Fruit fly (Drosophila melanogaster) whole organism, embryonic: ENCODE data around the gene CG14352.

Experiments
- Abd-B ChIP-seq: fragments of 200-800 bp; sonication (Bioruptor generic); optimal IDR thresholded peaks from 2 replicates; lab custom pipeline; 2018; ENCODE audit warnings: missing biosample characterization, mild to moderate bottlenecking, missing genetic modification characterization, moderate library complexity
- Antp ChIP-seq: fragments of 200-800 bp; sonication (Bioruptor generic); optimal IDR thresholded peaks from 3 replicates; lab custom pipeline; 2016; ENCODE audit warnings: missing biosample characterization, missing genetic modification characterization
- Atf-2 ChIP-seq: fragments of 200-800 bp; sonication (Bioruptor generic); optimal IDR thresholded peaks from 2 replicates; lab custom pipeline; 2016; ENCODE audit warnings: missing biosample characterization, missing genetic modification characterization
- Awh ChIP-seq: fragments of 200-800 bp; sonication (Bioruptor generic); IDR thresholded peaks from 2 replicates; pipeline ENCODE4, ENCODE4 v1.3.6; 2022; ENCODE audit warnings: missing biosample characterization, missing genetic modification characterization
- Bgb ChIP-seq: fragments of 200-800 bp; sonication (Bioruptor generic); IDR thresholded peaks from 2 replicates; pipeline ENCODE4 v1.3.6; 2022; ENCODE audit warnings: missing biosample characterization, missing genetic modification characterization; ENCODE audit not compliant: partially characterized antibody
- C15 ChIP-seq: fragments of 200-800 bp; sonication (Bioruptor generic); IDR thresholded peaks from 3 replicates; pipeline ENCODE4 v1.3.6; 2022; ENCODE audit warnings: missing biosample characterization, missing genetic modification characterization
- CG10274 ChIP-seq: fragments of 200-800 bp; sonication (Bioruptor generic); optimal IDR thresholded peaks from 3 replicates; lab custom pipeline; 2017; ENCODE audit warnings: missing biosample characterization, mild to moderate bottlenecking, missing genetic modification characterization
- CG10431 ChIP-seq: fragments of 200-800 bp; sonication (Bioruptor generic); optimal IDR thresholded peaks from 3 replicates; lab custom pipeline; 2018; ENCODE audit warnings: missing biosample characterization, mild to moderate bottlenecking, missing genetic modification characterization
- CG11085 ChIP-seq: fragments of 200-800 bp; sonication (Bioruptor generic); IDR thresholded peaks from 2 replicates; pipeline ENCODE4 v1.3.6; 2022; ENCODE audit warnings: missing biosample characterization, missing genetic modification characterization
- CG13287 ChIP-seq: fragments of 200-800 bp; sonication (Bioruptor generic); IDR thresholded peaks from 2 replicates; pipeline ENCODE4 v1.3.6; 2022; ENCODE audit warnings: missing biosample characterization, missing genetic modification characterization; ENCODE audit not compliant: partially characterized antibody
- CG14667 ChIP-seq: fragments of 200-800 bp; sonication (Bioruptor generic); IDR thresholded peaks from 2 replicates; pipeline ENCODE4 v1.3.6; 2022; ENCODE audit warnings: missing biosample characterization, missing genetic modification characterization
- CG15269 ChIP-seq: fragments of 200-800 bp; sonication (Bioruptor generic); optimal IDR thresholded peaks from 2 replicates; lab custom pipeline; 2018; ENCODE audit warnings: missing biosample characterization, mild to moderate bottlenecking, missing genetic modification characterization, moderate library complexity
- CG15601 ChIP-seq: fragments of 200-800 bp; sonication (Bioruptor generic); optimal IDR thresholded peaks from 3 replicates; lab custom pipeline; 2019; ENCODE audit warnings: missing biosample characterization, mild to moderate bottlenecking, missing genetic modification characterization, moderate library complexity
- CG30431 ChIP-seq: fragments of 200-800 bp; sonication (Bioruptor generic); optimal IDR thresholded peaks from 2 replicates; lab custom pipeline; 2017; ENCODE audit warnings: missing biosample characterization, missing genetic modification characterization
- CG33213 ChIP-seq: fragments of 200-800 bp; sonication (Bioruptor generic); optimal IDR thresholded peaks from 3 replicates; lab custom pipeline; 2016; ENCODE audit warnings: missing biosample characterization, missing genetic modification characterization
- CG3838 ChIP-seq: fragments of 200-800 bp; sonication (Bioruptor generic); optimal IDR thresholded peaks from 3 replicates; lab custom pipeline; 2016; ENCODE audit warnings: missing biosample characterization, missing genetic modification characterization
- CG4328 ChIP-seq: fragments of 200-800 bp; sonication (Bioruptor generic); optimal IDR thresholded peaks from 3 replicates; lab custom pipeline; 2017; ENCODE audit warnings: missing biosample characterization, missing genetic modification reagents, missing genetic modification characterization
- CG4360 ChIP-seq: fragments of 200-800 bp; sonication (Bioruptor generic); IDR thresholded peaks from 2 replicates; pipeline ENCODE4 v1.3.6; 2022; ENCODE audit warnings: missing biosample characterization, missing genetic modification characterization
- CG8089 ChIP-seq: fragments of 200-800 bp; sonication (Bioruptor generic); optimal IDR thresholded peaks from 3 replicates; lab custom pipeline; 2016; ENCODE audit warnings: missing biosample characterization, missing genetic modification characterization
- CG9215 ChIP-seq: fragments of 200-800 bp; sonication (Bioruptor generic); IDR thresholded peaks from 2 replicates; pipeline ENCODE4 v1.3.6; 2022; ENCODE audit warnings: missing biosample characterization, missing genetic modification characterization
- CG9817 ChIP-seq: fragments of 200-800 bp; sonication (Bioruptor generic); optimal IDR thresholded peaks from 2 replicates; lab custom pipeline; 2018; ENCODE audit warnings: missing biosample characterization, mild to moderate bottlenecking, missing genetic modification characterization, moderate library complexity
- Camta ChIP-seq: fragments of 200-800 bp; sonication (Bioruptor generic); optimal IDR thresholded peaks from 2 replicates; lab custom pipeline; 2016; ENCODE audit warnings: missing biosample characterization, missing genetic modification characterization
- Elba2 ChIP-seq: fragments of 200-800 bp; sonication (Bioruptor generic); optimal IDR thresholded peaks from 3 replicates; lab custom pipeline; 2016; ENCODE audit warnings: missing biosample characterization, missing genetic modification characterization
- H2.0 ChIP-seq: fragments of 200-800 bp; sonication (Bioruptor generic); IDR thresholded peaks from 2 replicates; pipeline ENCODE4 v1.3.6; 2022; ENCODE audit warnings: missing biosample characterization, missing genetic modification characterization
- HHEX ChIP-seq: fragments of 200-800 bp; sonication (Bioruptor generic); optimal IDR thresholded peaks from 3 replicates; lab custom pipeline; 2017; ENCODE audit warnings: missing biosample characterization, mild to moderate bottlenecking, missing genetic modification characterization, missing genetic modification reagents
- HLH4C ChIP-seq: fragments of 200-800 bp; sonication (Bioruptor generic); IDR thresholded peaks from 3 replicates; pipeline ENCODE4 v1.3.6; 2022; ENCODE audit warnings: missing biosample characterization, missing genetic modification characterization; ENCODE audit not compliant: partially characterized antibody
- HmgD ChIP-seq: fragments of 200-800 bp; sonication (Bioruptor generic); optimal IDR thresholded peaks from 3 replicates; lab custom pipeline; 2016; ENCODE audit warnings: missing biosample characterization, missing genetic modification characterization
- Jarid2 ChIP-seq: fragments of 200-800 bp; sonication (Bioruptor generic); optimal IDR thresholded peaks from 3 replicates; lab custom pipeline; 2017; ENCODE audit warnings: mild to moderate bottlenecking, missing biosample characterization, missing genetic modification reagents, missing genetic modification characterization
- NK7.1 ChIP-seq: fragments of 200-800 bp; sonication (Bioruptor generic); optimal IDR thresholded peaks from 3 replicates; lab custom pipeline; 2016; ENCODE audit warnings: missing biosample characterization, missing genetic modification characterization
- Nf-YA ChIP-seq: fragments of 200-800 bp; sonication (Bioruptor generic); IDR thresholded peaks from 2 replicates; pipeline ENCODE4 v1.3.6; 2022; ENCODE audit warnings: missing biosample characterization, missing genetic modification characterization
- Nf-YB ChIP-seq: fragments of 200-800 bp; sonication (Bioruptor generic); optimal IDR thresholded peaks from 3 replicates; lab custom pipeline; 2019; ENCODE audit warnings: missing biosample characterization, mild to moderate bottlenecking, missing genetic modification characterization, moderate library complexity
- Rfx ChIP-seq: fragments of 200-800 bp; sonication (Bioruptor generic); IDR thresholded peaks from 2 replicates; pipeline ENCODE4 v1.3.6; 2022; ENCODE audit warnings: missing biosample characterization, missing genetic modification characterization
- Six4 ChIP-seq: fragments of 200-800 bp; sonication (Bioruptor generic); optimal IDR thresholded peaks from 2 replicates; lab custom pipeline; 2016; ENCODE audit warnings: missing biosample characterization, missing genetic modification characterization
- bbx ChIP-seq: fragments of 200-800 bp; sonication (Bioruptor generic); IDR thresholded peaks from 2 replicates; pipeline ENCODE4 v1.3.6; 2022; ENCODE audit warnings: missing biosample characterization, missing genetic modification characterization; ENCODE audit not compliant: partially characterized antibody
- corto ChIP-seq: fragments of 200-800 bp; sonication (Bioruptor generic); optimal IDR thresholded peaks from 2 replicates; lab custom pipeline; 2016; ENCODE audit warnings: missing biosample characterization, mild to moderate bottlenecking, missing genetic modification characterization, moderate library complexity
- crol ChIP-seq: fragments of 200-800 bp; sonication (Bioruptor generic); IDR thresholded peaks from 2 replicates; pipeline ENCODE4 v1.3.6; 2022; ENCODE audit warnings: missing biosample characterization, missing genetic modification characterization
- crp ChIP-seq, 2 experiments: fragments of 200-800 bp; sonication (Bioruptor generic); optimal IDR thresholded peaks; 2 replicates in 1 of 2; 3 replicates in 1 of 2; lab custom pipeline; 2017; ENCODE audit warnings: missing biosample characterization in 2 of 2, missing genetic modification characterization in 2 of 2, mild to moderate bottlenecking in 1 of 2, moderate library complexity in 1 of 2
- her ChIP-seq: fragments of 200-800 bp; sonication (Bioruptor generic); optimal IDR thresholded peaks from 2 replicates; lab custom pipeline; 2016; ENCODE audit warnings: missing biosample characterization, missing genetic modification characterization
- ken ChIP-seq: fragments of 200-800 bp; sonication (Bioruptor generic); IDR thresholded peaks from 3 replicates; pipeline ENCODE4 v1.3.6; 2022; ENCODE audit warnings: missing biosample characterization, missing genetic modification characterization
- lmd ChIP-seq: fragments of 200-800 bp; sonication (Bioruptor generic); IDR thresholded peaks from 2 replicates; pipeline ENCODE4 v1.3.6; 2022; ENCODE audit warnings: missing biosample characterization, missing genetic modification characterization
- lov ChIP-seq, 2 experiments: fragments of 200-800 bp in 1 of 2; fragments of >200 bp in 1 of 2; sonication (Bioruptor generic) in 1 of 2; IDR thresholded peaks in 1 of 2; optimal IDR thresholded peaks in 1 of 2; 2 replicates in 1 of 2; 3 replicates in 1 of 2; pipeline versions ENCODE4 v1.3.6 to Lab custom; 2017 to 2022; ENCODE audit warnings: missing biosample characterization in 1 of 2, missing genetic modification characterization in 1 of 2
- org-1 ChIP-seq: fragments of 200-800 bp; sonication (Bioruptor generic); optimal IDR thresholded peaks from 2 replicates; lab custom pipeline; 2017; ENCODE audit warnings: missing biosample characterization, missing genetic modification characterization
- otp ChIP-seq: fragments of 200-800 bp; sonication (Bioruptor generic); IDR thresholded peaks from 3 replicates; pipeline ENCODE4, ENCODE4 v1.3.6; 2022; ENCODE audit warnings: missing biosample characterization, missing genetic modification characterization
- pita ChIP-seq: fragments of 200-800 bp; sonication (Bioruptor generic); optimal IDR thresholded peaks from 2 replicates; lab custom pipeline; 2017; ENCODE audit warnings: missing biosample characterization, mild to moderate bottlenecking, missing genetic modification characterization
- sd ChIP-seq: fragments of 200-800 bp; sonication (Bioruptor generic); optimal IDR thresholded peaks from 3 replicates; lab custom pipeline; 2018; ENCODE audit warnings: missing biosample characterization, mild to moderate bottlenecking, missing genetic modification characterization, moderate library complexity
- so ChIP-seq: fragments of 200-800 bp; sonication (Bioruptor generic); IDR thresholded peaks from 3 replicates; pipeline ENCODE4 v1.3.6; 2022; ENCODE audit warnings: missing biosample characterization, missing genetic modification characterization
- stc ChIP-seq: fragments of 200-800 bp; sonication (Bioruptor generic); IDR thresholded peaks from 2 replicates; pipeline ENCODE4 v1.3.6; 2022; ENCODE audit warnings: missing biosample characterization, missing genetic modification characterization
- sug ChIP-seq: fragments of 200-800 bp; optimal IDR thresholded peaks from 2 replicates; lab custom pipeline; 2019; ENCODE audit warnings: missing biosample characterization, mild to moderate bottlenecking, missing genetic modification characterization, moderate library complexity
- tgo ChIP-seq: fragments of 200-800 bp; sonication (Bioruptor generic); IDR thresholded peaks from 3 replicates; pipeline ENCODE4 v1.3.6; 2022; ENCODE audit warnings: missing biosample characterization, missing genetic modification characterization
- vfl ChIP-seq: fragments of 200-800 bp; sonication (Bioruptor generic); optimal IDR thresholded peaks from 2 replicates; lab custom pipeline; 2016; ENCODE audit warnings: missing biosample characterization, missing genetic modification characterization

Gene CG14352

dm6 chr2L:1649244-1649827 lies 38.1 kb downstream of the CG14352 start:
- TF ChIP-seq CG10274 (GFP tag; lab: Kevin White, UChicago) (peak; percentile 53), bbx (GFP tag; lab: Robert Waterston, UW) (no peak), ken (GFP tag; lab: Robert Waterston, UW) (peak; percentile 88), HmgD (GFP tag; lab: Kevin White, UChicago) (no peak), Camta (GFP tag; lab: Kevin White, UChicago) (no peak), Abd-B (GFP tag; lab: Kevin White, UChicago) (peak; percentile 91), pita (GFP tag; lab: Kevin White, UChicago) (no peak), H2.0 (GFP tag; lab: Robert Waterston, UW) (peak; percentile 85), sug (tag; lab: Kevin White, UChicago) (peak; percentile 79), Elba2 (GFP tag; lab: Kevin White, UChicago) (no peak), corto (peak; percentile 20), Rfx (GFP tag; lab: Robert Waterston, UW) (peak; percentile 96), tgo (GFP tag; lab: Robert Waterston, UW) (peak; percentile 91), HHEX (GFP tag; lab: Kevin White, UChicago) (peak; percentile 91), CG8089 (GFP tag; lab: Kevin White, UChicago) (no peak), otp (peak; percentile 89), CG15269 (peak; percentile 97), Antp (peak; percentile 60), C15 (GFP tag; lab: Robert Waterston, UW) (peak; percentile 58; the same call in 2 of the 3 replicates), vfl (peak; percentile 38), Six4 (GFP tag; lab: Kevin White, UChicago) (peak; percentile 85), lov (optimal IDR thresholded peaks at IDR 0.05; lab: Kevin White, UChicago) (no peak), lov (GFP tag; IDR thresholded peaks at IDR 0.05; lab: Robert Waterston, UW) (peak; percentile 82; the same call in 1 of the 3 replicates), CG10431 (GFP tag; lab: Kevin White, UChicago) (peak; percentile 34), crp (GFP tag; optimal IDR thresholded peaks at IDR 0.05; lab: Kevin White, UChicago) (peak in 1 of 2 experiments; percentile 51), CG9817 (peak; percentile 79), Jarid2 (GFP tag; lab: Kevin White, UChicago) (peak; percentile 81), CG3838 (GFP tag; lab: Kevin White, UChicago) (peak; percentile 5), Atf-2 (GFP tag; lab: Kevin White, UChicago) (peak; percentile 31), Nf-YA (GFP tag; lab: Robert Waterston, UW) (peak; percentile 64), so (GFP tag; lab: Robert Waterston, UW) (peak; percentile 64), crol (no peak), HLH4C (no peak), org-1 (GFP tag; lab: Kevin White, UChicago) (peak; percentile 89), Awh (GFP tag; lab: Robert Waterston, UW) (peak; percentile 83), CG30431 (peak; percentile 48), sd (peak; percentile 44), CG4328 (GFP tag; lab: Kevin White, UChicago) (peak; percentile 80), her (GFP tag; lab: Kevin White, UChicago) (no peak), CG9215 (GFP tag; lab: Robert Waterston, UW) (peak; percentile 82), lmd (GFP tag; lab: Robert Waterston, UW) (peak; percentile 92), Bgb (GFP tag; lab: Robert Waterston, UW) (peak; percentile 69), CG13287 (GFP tag; lab: Robert Waterston, UW) (no peak), Nf-YB (GFP tag; lab: Kevin White, UChicago) (peak; percentile 85), CG4360 (GFP tag; lab: Robert Waterston, UW) (peak; percentile 23; the same call in 1 of the 2 replicates), CG33213 (GFP tag; lab: Kevin White, UChicago) (no peak), NK7.1 (GFP tag; lab: Kevin White, UChicago) (no peak), stc (GFP tag; lab: Robert Waterston, UW) (peak; percentile 94), CG15601 (tag; lab: Kevin White, UChicago) (peak; percentile 85), CG11085 (peak; percentile 84), CG14667 (GFP tag; lab: Robert Waterston, UW) (peak; percentile 88)
